Fruit fly (Drosophila melanogaster) whole organism, embryonic: ENCODE data around the gene Syx5.

Source experiments
- Asciz ChIP-seq: fragments of 200-800 bp; sonication (Bioruptor generic); optimal IDR thresholded peaks from 2 replicates; lab custom pipeline; 2017; ENCODE audit warnings: missing biosample characterization, mild to moderate bottlenecking, missing genetic modification characterization, missing genetic modification reagents
- BtbVII ChIP-seq: fragments of 200-800 bp; sonication (Bioruptor generic); optimal IDR thresholded peaks from 3 replicates; lab custom pipeline; 2017; ENCODE audit warnings: missing biosample characterization, mild to moderate bottlenecking, missing genetic modification characterization
- CG10209 ChIP-seq: fragments of 200-800 bp; sonication (Bioruptor generic); optimal IDR thresholded peaks from 3 replicates; lab custom pipeline; 2017; ENCODE audit warnings: missing biosample characterization, mild to moderate bottlenecking, missing genetic modification characterization, missing genetic modification reagents
- CG10565 ChIP-seq: fragments of 200-800 bp; sonication (Bioruptor generic); optimal IDR thresholded peaks from 3 replicates; lab custom pipeline; 2016; ENCODE audit warnings: missing biosample characterization, mild to moderate bottlenecking, missing genetic modification characterization
- CG12299 ChIP-seq: fragments of 200-800 bp; sonication (Bioruptor generic); optimal IDR thresholded peaks from 2 replicates; lab custom pipeline; 2018; ENCODE audit warnings: missing biosample characterization, mild to moderate bottlenecking, missing genetic modification characterization
- CG14014 ChIP-seq: fragments of 200-800 bp; sonication (Bioruptor generic); IDR thresholded peaks from 2 replicates; pipeline ENCODE4 v1.3.6; 2022; ENCODE audit warnings: missing biosample characterization, missing genetic modification characterization
- CG14441 ChIP-seq: fragments of 200-800 bp; sonication (Bioruptor generic); IDR thresholded peaks from 2 replicates; pipeline ENCODE4 v1.3.6; 2022; ENCODE audit warnings: missing biosample characterization, missing genetic modification characterization
- CG1529 ChIP-seq: fragments of 200-800 bp; sonication (Bioruptor generic); optimal IDR thresholded peaks from 3 replicates; lab custom pipeline; 2018; ENCODE audit warnings: missing biosample characterization, missing genetic modification characterization
- CG15601 ChIP-seq: fragments of 200-800 bp; sonication (Bioruptor generic); optimal IDR thresholded peaks from 3 replicates; lab custom pipeline; 2019; ENCODE audit warnings: missing biosample characterization, mild to moderate bottlenecking, missing genetic modification characterization, moderate library complexity
- CG18262 ChIP-seq: fragments of 200-800 bp; optimal IDR thresholded peaks from 3 replicates; lab custom pipeline; 2019; ENCODE audit warnings: missing biosample characterization, mild to moderate bottlenecking, missing genetic modification characterization, moderate library complexity
- CG2202 ChIP-seq: fragments of 200-800 bp; sonication (Bioruptor generic); optimal IDR thresholded peaks from 2 replicates; lab custom pipeline; 2018; ENCODE audit warnings: missing biosample characterization, mild to moderate bottlenecking, missing genetic modification characterization
- CG33213 ChIP-seq: fragments of 200-800 bp; sonication (Bioruptor generic); optimal IDR thresholded peaks from 3 replicates; lab custom pipeline; 2016; ENCODE audit warnings: missing biosample characterization, missing genetic modification characterization
- CG33557 ChIP-seq: fragments of 200-800 bp; sonication (Bioruptor generic); optimal IDR thresholded peaks from 2 replicates; lab custom pipeline; 2019; ENCODE audit warnings: missing biosample characterization, mild to moderate bottlenecking, missing genetic modification characterization, moderate library complexity
- CG34224 ChIP-seq: fragments of 200-800 bp; sonication (Bioruptor generic); IDR thresholded peaks from 3 replicates; pipeline ENCODE4 v1.3.6; 2022; ENCODE audit warnings: missing biosample characterization, missing genetic modification characterization; ENCODE audit not compliant: partially characterized antibody
- CG3726 ChIP-seq: fragments of 200-800 bp; sonication (Bioruptor generic); IDR thresholded peaks from 3 replicates; pipeline ENCODE4, ENCODE4 v1.3.6; 2022; ENCODE audit warnings: missing biosample characterization, missing genetic modification characterization
- CG6254 ChIP-seq: fragments of 200-800 bp; sonication (Bioruptor generic); optimal IDR thresholded peaks from 3 replicates; lab custom pipeline; 2017; ENCODE audit warnings: mild to moderate bottlenecking, missing biosample characterization, missing genetic modification reagents, missing genetic modification characterization
- CG7372 ChIP-seq: fragments of 200-800 bp; sonication (Bioruptor generic); IDR thresholded peaks from 2 replicates; pipeline ENCODE4 v1.3.6; 2022; ENCODE audit warnings: missing biosample characterization, missing genetic modification characterization
- Dp ChIP-seq: fragments of 200-800 bp; sonication (Bioruptor generic); optimal IDR thresholded peaks from 2 replicates; lab custom pipeline; 2018; ENCODE audit warnings: missing biosample characterization, mild to moderate bottlenecking, missing genetic modification characterization, moderate library complexity
- Fer3 ChIP-seq: fragments of 200-800 bp; sonication (Bioruptor generic); optimal IDR thresholded peaks from 2 replicates; lab custom pipeline; 2018; ENCODE audit warnings: missing biosample characterization, mild to moderate bottlenecking, missing genetic modification characterization, moderate library complexity
- HLH4C ChIP-seq: fragments of 200-800 bp; sonication (Bioruptor generic); IDR thresholded peaks from 3 replicates; pipeline ENCODE4 v1.3.6; 2022; ENCODE audit warnings: missing biosample characterization, missing genetic modification characterization; ENCODE audit not compliant: partially characterized antibody
- Hey ChIP-seq: fragments of 200-800 bp; sonication (Bioruptor generic); optimal IDR thresholded peaks from 3 replicates; lab custom pipeline; 2018; ENCODE audit warnings: missing biosample characterization, mild to moderate bottlenecking, missing genetic modification characterization
- Meics ChIP-seq: fragments of 200-800 bp; sonication (Bioruptor generic); optimal IDR thresholded peaks from 2 replicates; lab custom pipeline; 2017; ENCODE audit warnings: missing biosample characterization, mild to moderate bottlenecking, missing genetic modification characterization
- Myb ChIP-seq: fragments of 200-800 bp; sonication (Bioruptor generic); optimal IDR thresholded peaks from 2 replicates; lab custom pipeline; 2016; ENCODE audit warnings: missing biosample characterization, missing genetic modification characterization
- NK7.1 ChIP-seq: fragments of 200-800 bp; sonication (Bioruptor generic); optimal IDR thresholded peaks from 3 replicates; lab custom pipeline; 2016; ENCODE audit warnings: missing biosample characterization, missing genetic modification characterization
- NfI ChIP-seq: fragments of 200-800 bp; sonication (Bioruptor generic); optimal IDR thresholded peaks from 3 replicates; lab custom pipeline; 2018; ENCODE audit warnings: missing biosample characterization, mild to moderate bottlenecking, missing genetic modification characterization, moderate library complexity
- Sry-δ ChIP-seq: fragments of 200-800 bp; sonication (Bioruptor generic); optimal IDR thresholded peaks from 2 replicates; lab custom pipeline; 2016; ENCODE audit warnings: missing biosample characterization, missing genetic modification characterization
- ash1 ChIP-seq: fragments of 200-800 bp; sonication (Bioruptor generic); optimal IDR thresholded peaks from 2 replicates; lab custom pipeline; 2018; ENCODE audit warnings: missing biosample characterization, mild to moderate bottlenecking, missing genetic modification characterization
- ato ChIP-seq: fragments of 200-800 bp; sonication (Bioruptor generic); IDR thresholded peaks from 2 replicates; pipeline ENCODE4 v1.3.6; 2022; ENCODE audit warnings: missing biosample characterization, missing genetic modification characterization; ENCODE audit not compliant: partially characterized antibody
- corto ChIP-seq: fragments of 200-800 bp; sonication (Bioruptor generic); optimal IDR thresholded peaks from 2 replicates; lab custom pipeline; 2016; ENCODE audit warnings: missing biosample characterization, mild to moderate bottlenecking, missing genetic modification characterization, moderate library complexity
- ewg ChIP-seq: fragments of 200-800 bp; sonication (Bioruptor generic); optimal IDR thresholded peaks from 3 replicates; lab custom pipeline; 2017; ENCODE audit warnings: mild to moderate bottlenecking, missing biosample characterization, missing genetic modification reagents, missing genetic modification characterization
- gcm2 ChIP-seq: fragments of 200-800 bp; sonication (Bioruptor generic); optimal IDR thresholded peaks from 2 replicates; lab custom pipeline; 2016; ENCODE audit warnings: missing biosample characterization, missing genetic modification characterization
- gro ChIP-seq: fragments of 200-800 bp; sonication (Bioruptor generic); optimal IDR thresholded peaks from 2 replicates; lab custom pipeline; 2016; ENCODE audit warnings: missing biosample characterization, missing genetic modification characterization
- kah ChIP-seq: fragments of 200-800 bp; sonication (Bioruptor generic); optimal IDR thresholded peaks from 2 replicates; lab custom pipeline; 2018; ENCODE audit warnings: missing biosample characterization, mild to moderate bottlenecking, missing genetic modification characterization
- lov ChIP-seq, 2 experiments: fragments of 200-800 bp in 1 of 2; fragments of >200 bp in 1 of 2; sonication (Bioruptor generic) in 1 of 2; IDR thresholded peaks in 1 of 2; optimal IDR thresholded peaks in 1 of 2; 2 replicates in 1 of 2; 3 replicates in 1 of 2; pipeline versions ENCODE4 v1.3.6 to Lab custom; 2017 to 2022; ENCODE audit warnings: missing biosample characterization in 1 of 2, missing genetic modification characterization in 1 of 2
- oc ChIP-seq: fragments of 200-800 bp; sonication (Bioruptor generic); optimal IDR thresholded peaks from 2 replicates; lab custom pipeline; 2018; ENCODE audit warnings: missing biosample characterization, mild to moderate bottlenecking, missing genetic modification characterization, moderate library complexity
- pita ChIP-seq: fragments of 200-800 bp; sonication (Bioruptor generic); optimal IDR thresholded peaks from 2 replicates; lab custom pipeline; 2017; ENCODE audit warnings: missing biosample characterization, mild to moderate bottlenecking, missing genetic modification characterization
- psq ChIP-seq: fragments of 200-800 bp; sonication (Bioruptor generic); optimal IDR thresholded peaks from 2 replicates; lab custom pipeline; 2017; ENCODE audit warnings: missing biosample characterization, missing genetic modification characterization
- run ChIP-seq: fragments of 200-800 bp; sonication (Bioruptor generic); optimal IDR thresholded peaks from 3 replicates; lab custom pipeline; 2018; ENCODE audit warnings: missing biosample characterization, mild to moderate bottlenecking, missing genetic modification characterization
- scrt ChIP-seq: fragments of 200-800 bp; sonication (Bioruptor generic); optimal IDR thresholded peaks from 2 replicates; lab custom pipeline; 2018; ENCODE audit warnings: missing biosample characterization, mild to moderate bottlenecking, missing genetic modification characterization, moderate library complexity
- sim ChIP-seq: fragments of 200-800 bp; sonication (Bioruptor generic); IDR thresholded peaks from 2 replicates; pipeline ENCODE4 v1.3.6; 2022; ENCODE audit warnings: missing biosample characterization, missing genetic modification characterization
- sr ChIP-seq: fragments of 200-800 bp; sonication (Bioruptor generic); IDR thresholded peaks from 3 replicates; pipeline ENCODE4 v1.3.6; 2022; ENCODE audit warnings: missing biosample characterization, missing genetic modification characterization
- stc ChIP-seq: fragments of 200-800 bp; sonication (Bioruptor generic); IDR thresholded peaks from 2 replicates; pipeline ENCODE4 v1.3.6; 2022; ENCODE audit warnings: missing biosample characterization, missing genetic modification characterization
- trem ChIP-seq: fragments of 200-800 bp; optimal IDR thresholded peaks from 3 replicates; lab custom pipeline; 2019; ENCODE audit warnings: missing biosample characterization, mild to moderate bottlenecking, missing genetic modification characterization, moderate library complexity
- ttk ChIP-seq: fragments of 200-800 bp; sonication (Bioruptor generic); IDR thresholded peaks from 2 replicates; pipeline ENCODE4 v2.1.2; 2022; ENCODE audit warnings: missing biosample characterization, missing genetic modification characterization
- twi ChIP-seq: fragments of 200-800 bp; optimal IDR thresholded peaks from 2 replicates; lab custom pipeline; 2019; ENCODE audit warnings: missing biosample characterization, mild to moderate bottlenecking, missing genetic modification characterization, moderate library complexity
- tx ChIP-seq: fragments of 200-800 bp; sonication (Bioruptor generic); optimal IDR thresholded peaks from 2 replicates; lab custom pipeline; 2016; ENCODE audit warnings: missing biosample characterization, missing genetic modification characterization
- vvl ChIP-seq: fragments of 200-800 bp; sonication (Bioruptor generic); IDR thresholded peaks from 2 replicates; pipeline ENCODE4 v1.3.6; 2022; ENCODE audit warnings: missing biosample characterization, missing genetic modification characterization
- zen ChIP-seq: fragments of 200-800 bp; sonication (Bioruptor generic); optimal IDR thresholded peaks from 3 replicates; lab custom pipeline; 2018; ENCODE audit warnings: missing biosample characterization, mild to moderate bottlenecking, missing genetic modification characterization, moderate library complexity

Syx5 gene

dm6 chr2L:16299466-16300311 is 7.5 kb upstream of the Syx5 start, which contains the start of the genes heix and CG17328 (continued):
- TF ChIP-seq CG12299 (tag; lab: Kevin White, UChicago) (peak; percentile 54), Dp (GFP tag; lab: Kevin White, UChicago) (peak; percentile 21), pita (GFP tag; lab: Kevin White, UChicago) (no peak), NfI (GFP tag; lab: Kevin White, UChicago) (peak; percentile 67), CG1529 (GFP tag; lab: Kevin White, UChicago) (peak; percentile 100), CG33557 (GFP tag; lab: Kevin White, UChicago) (peak; percentile 36), CG18262 (tag; lab: Kevin White, UChicago) (peak; percentile 70), CG2202 (tag; lab: Kevin White, UChicago) (no peak), CG14441 (GFP tag; lab: Robert Waterston, UW) (peak; percentile 79), Fer3 (tag; lab: Kevin White, UChicago) (peak; percentile 78), CG10209 (GFP tag; lab: Kevin White, UChicago) (no peak), Asciz (GFP tag; lab: Kevin White, UChicago) (no peak), CG34224 (GFP tag; lab: Robert Waterston, UW) (0 out of 3 replicates have a peak, but pooled peaks have one; percentile 12), CG33213 (GFP tag; lab: Kevin White, UChicago) (peak; percentile 38), Meics (GFP tag; lab: Kevin White, UChicago) (peak; percentile 73), twi (tag; lab: Kevin White, UChicago) (peak; percentile 49), oc (tag; lab: Kevin White, UChicago) (no peak), CG3726 (GFP tag; lab: Robert Waterston, UW) (no peak), corto (GFP tag; lab: Kevin White, UChicago) (peak; percentile 33), zen (tag; lab: Kevin White, UChicago) (peak; percentile 54), trem (tag; lab: Kevin White, UChicago) (peak; percentile 66), run (tag; lab: Kevin White, UChicago) (no peak), lov (optimal IDR thresholded peaks at IDR 0.05; lab: Kevin White, UChicago) (no peak), lov (GFP tag; IDR thresholded peaks at IDR 0.05; lab: Robert Waterston, UW) (no peak), scrt (GFP tag; lab: Kevin White, UChicago) (peak; percentile 37), BtbVII (GFP tag; lab: Kevin White, UChicago) (peak; percentile 39), sr (GFP tag; lab: Robert Waterston, UW) (no peak), CG14014 (GFP tag; lab: Robert Waterston, UW) (peak; percentile 78), gro (peak; percentile 31), sim (GFP tag; lab: Robert Waterston, UW) (no peak), ash1 (GFP tag; lab: Kevin White, UChicago) (no peak), CG15601 (peak; percentile 57), Myb (GFP tag; lab: Kevin White, UChicago) (peak; percentile 39), Hey (tag; lab: Kevin White, UChicago) (no peak), CG10565 (no peak), ewg (GFP tag; lab: Kevin White, UChicago) (peak; percentile 48), CG6254 (GFP tag; lab: Kevin White, UChicago) (no peak), kah (peak; percentile 93), ato (GFP tag; lab: Robert Waterston, UW) (0 out of 2 replicates have a peak, but pooled peaks have one; percentile 16), ttk (GFP tag; lab: Robert Waterston, UW) (peak; percentile 68), stc (GFP tag; lab: Robert Waterston, UW) (peak; percentile 62), CG7372 (GFP tag; lab: Robert Waterston, UW) (no peak), Sry-δ (GFP tag; lab: Kevin White, UChicago) (peak; percentile 39), tx (GFP tag; lab: Kevin White, UChicago) (peak; percentile 22), psq (no peak), vvl (GFP tag; lab: Robert Waterston, UW) (peak; percentile 73), HLH4C (GFP tag; lab: Robert Waterston, UW) (no peak), NK7.1 (GFP tag; lab: Kevin White, UChicago) (peak; percentile 30), gcm2 (GFP tag; lab: Kevin White, UChicago) (no peak)
